Worm (Caenorhabditis elegans) whole organism, L1 larva: ENCODE results near the gene F12A10.9.
A peak's percentile ranks its signal among the peaks of the same experiment; 100 is the strongest.

Experiments used
- C16A3.4 ChIP-seq: fragments of 150-350 bp; optimal IDR thresholded peaks from 2 replicates; lab custom pipeline; 2014; ENCODE audit warnings: missing biosample characterization, missing genetic modification characterization
- C34B4.2 ChIP-seq: sonication (generic microtip); optimal IDR thresholded peaks from 2 replicates; lab custom pipeline; 2017; ENCODE audit warnings: mild to moderate bottlenecking, missing genetic modification characterization, missing compliant biosample characterization
- F16B12.6 ChIP-seq: fragments of 150-350 bp; optimal IDR thresholded peaks from 2 replicates; lab custom pipeline; 2014; ENCODE audit warnings: missing biosample characterization, missing genetic modification characterization
- alr-1 ChIP-seq: fragments of 200-800 bp; sonication (Bioruptor generic); optimal IDR thresholded peaks from 2 replicates; lab custom pipeline; 2018; ENCODE audit warnings: borderline replicate concordance, mild to moderate bottlenecking, missing genetic modification characterization, missing compliant biosample characterization
- ceh-8 ChIP-seq: fragments of 200-800 bp; sonication (Bioruptor generic); optimal IDR thresholded peaks from 2 replicates; lab custom pipeline; 2018; ENCODE audit warnings: mild to moderate bottlenecking, missing genetic modification characterization, moderate library complexity, missing compliant biosample characterization
- ceh-90 ChIP-seq: sonication (generic microtip); optimal IDR thresholded peaks from 2 replicates; lab custom pipeline; 2016; ENCODE audit warnings: missing genetic modification characterization, missing compliant biosample characterization
- dpl-1 ChIP-seq, 3 experiments: fragments of 150-350 bp in 2 of 3; sonication (generic microtip) in 1 of 3; optimal IDR thresholded peaks; 2 replicates each; lab custom pipeline; 2014 to 2017; ENCODE audit warnings: missing biosample characterization in 3 of 3, missing genetic modification characterization in 3 of 3, missing genetic modification reagents in 3 of 3
- dsc-1 ChIP-seq: sonication (generic microtip); optimal IDR thresholded peaks from 2 replicates; lab custom pipeline; 2016; ENCODE audit warnings: mild to moderate bottlenecking, missing genetic modification characterization, missing compliant biosample characterization
- efl-1 ChIP-seq, 4 experiments: fragments of 150-350 bp; optimal IDR thresholded peaks in 3 of 4; peaks in 1 of 4; 1 replicate in 1 of 4; 2 replicates in 3 of 4; lab custom pipeline; 2014; ENCODE audit warnings: missing biosample characterization in 2 of 4, missing genetic modification characterization in 2 of 4, missing genetic modification reagents in 2 of 4
- elt-2 ChIP-seq: sonication (generic microtip); optimal IDR thresholded peaks from 2 replicates; lab custom pipeline; 2016; ENCODE audit warnings: missing genetic modification characterization, mild to moderate bottlenecking, inconsistent platforms, missing compliant biosample characterization, missing genetic modification reagents
- fkh-8 ChIP-seq: sonication (generic microtip); optimal IDR thresholded peaks from 2 replicates; lab custom pipeline; 2016; ENCODE audit warnings: mild to moderate bottlenecking, missing genetic modification characterization, missing compliant biosample characterization
- grh-1 ChIP-seq: fragments of 200-800 bp; sonication (Bioruptor generic); IDR thresholded peaks from 2 replicates; pipeline ENCODE4 v1.3.6; 2022; ENCODE audit warnings: missing genetic modification reagents, missing genetic modification characterization, missing compliant biosample characterization
- jun-1 ChIP-seq: fragments of 150-350 bp; optimal IDR thresholded peaks from 2 replicates; lab custom pipeline; 2014; ENCODE audit warnings: missing biosample characterization, missing genetic modification reagents, missing genetic modification characterization
- lin-14 ChIP-seq: fragments of 200-800 bp; sonication (Bioruptor generic); optimal IDR thresholded peaks from 2 replicates; lab custom pipeline; 2018; ENCODE audit warnings: mild to moderate bottlenecking, missing genetic modification characterization, moderate library complexity, missing compliant biosample characterization
- lin-35 ChIP-seq, 2 experiments: fragments of 150-350 bp; optimal IDR thresholded peaks; 2 replicates each; lab custom pipeline; 2014; ENCODE audit warnings: missing biosample characterization in 2 of 2, missing genetic modification characterization in 2 of 2, missing genetic modification reagents in 2 of 2
- nhr-20 ChIP-seq: sonication (generic microtip); optimal IDR thresholded peaks from 2 replicates; lab custom pipeline; 2016; ENCODE audit warnings: mild to moderate bottlenecking, missing genetic modification characterization, missing compliant biosample characterization
- nhr-237 ChIP-seq: fragments of 150-350 bp; optimal IDR thresholded peaks from 2 replicates; lab custom pipeline; 2014; ENCODE audit warnings: missing biosample characterization, missing genetic modification characterization
- nhr-28 ChIP-seq: fragments of 150-350 bp; optimal IDR thresholded peaks from 2 replicates; lab custom pipeline; 2014; ENCODE audit warnings: missing biosample characterization, missing genetic modification characterization
- nhr-47 ChIP-seq: sonication (generic microtip); optimal IDR thresholded peaks from 2 replicates; lab custom pipeline; 2016; ENCODE audit warnings: mild to moderate bottlenecking, missing genetic modification characterization, moderate library complexity, missing compliant biosample characterization
- nhr-84 ChIP-seq: sonication (generic microtip); optimal IDR thresholded peaks from 2 replicates; lab custom pipeline; 2017; ENCODE audit warnings: missing biosample characterization, missing genetic modification characterization
- pag-3 ChIP-seq: sonication (generic microtip); optimal IDR thresholded peaks from 2 replicates; lab custom pipeline; 2017; ENCODE audit warnings: missing genetic modification characterization, mild to moderate bottlenecking, missing compliant biosample characterization, antibody characterized with exemption, borderline replicate concordance; ENCODE audit not compliant: insufficient read depth
- pax-3 ChIP-seq: fragments of 200-800 bp; sonication (Bioruptor generic); optimal IDR thresholded peaks from 2 replicates; lab custom pipeline; 2018; ENCODE audit warnings: mild to moderate bottlenecking, missing genetic modification characterization, moderate library complexity, missing compliant biosample characterization
- pqm-1 ChIP-seq: sonication (generic microtip); optimal IDR thresholded peaks from 3 replicates; lab custom pipeline; 2017; ENCODE audit warnings: missing biosample characterization, missing genetic modification characterization
- snpc-4 ChIP-seq: fragments of 150-350 bp; optimal IDR thresholded peaks from 2 replicates; lab custom pipeline; 2014; ENCODE audit warnings: missing biosample characterization, missing genetic modification characterization
- sptf-1 ChIP-seq: fragments of 150-350 bp; optimal IDR thresholded peaks from 2 replicates; lab custom pipeline; 2014; ENCODE audit warnings: missing biosample characterization, missing genetic modification characterization
- sup-37 ChIP-seq: fragments of 200-800 bp; sonication (Bioruptor generic); optimal IDR thresholded peaks from 2 replicates; lab custom pipeline; 2018; ENCODE audit warnings: mild to moderate bottlenecking, missing genetic modification characterization, missing compliant biosample characterization
- tlp-1 ChIP-seq: fragments of 150-350 bp; optimal IDR thresholded peaks from 2 replicates; lab custom pipeline; 2014; ENCODE audit warnings: missing biosample characterization, missing genetic modification characterization
- unc-130 ChIP-seq: fragments of 150-350 bp; optimal IDR thresholded peaks from 2 replicates; lab custom pipeline; 2017; ENCODE audit warnings: missing biosample characterization, missing genetic modification characterization, inconsistent platforms
- unc-30 ChIP-seq: sonication (generic microtip); optimal IDR thresholded peaks from 2 replicates; lab custom pipeline; 2017; ENCODE audit warnings: missing biosample characterization, missing genetic modification characterization

The F12A10.9 gene

DNA sequence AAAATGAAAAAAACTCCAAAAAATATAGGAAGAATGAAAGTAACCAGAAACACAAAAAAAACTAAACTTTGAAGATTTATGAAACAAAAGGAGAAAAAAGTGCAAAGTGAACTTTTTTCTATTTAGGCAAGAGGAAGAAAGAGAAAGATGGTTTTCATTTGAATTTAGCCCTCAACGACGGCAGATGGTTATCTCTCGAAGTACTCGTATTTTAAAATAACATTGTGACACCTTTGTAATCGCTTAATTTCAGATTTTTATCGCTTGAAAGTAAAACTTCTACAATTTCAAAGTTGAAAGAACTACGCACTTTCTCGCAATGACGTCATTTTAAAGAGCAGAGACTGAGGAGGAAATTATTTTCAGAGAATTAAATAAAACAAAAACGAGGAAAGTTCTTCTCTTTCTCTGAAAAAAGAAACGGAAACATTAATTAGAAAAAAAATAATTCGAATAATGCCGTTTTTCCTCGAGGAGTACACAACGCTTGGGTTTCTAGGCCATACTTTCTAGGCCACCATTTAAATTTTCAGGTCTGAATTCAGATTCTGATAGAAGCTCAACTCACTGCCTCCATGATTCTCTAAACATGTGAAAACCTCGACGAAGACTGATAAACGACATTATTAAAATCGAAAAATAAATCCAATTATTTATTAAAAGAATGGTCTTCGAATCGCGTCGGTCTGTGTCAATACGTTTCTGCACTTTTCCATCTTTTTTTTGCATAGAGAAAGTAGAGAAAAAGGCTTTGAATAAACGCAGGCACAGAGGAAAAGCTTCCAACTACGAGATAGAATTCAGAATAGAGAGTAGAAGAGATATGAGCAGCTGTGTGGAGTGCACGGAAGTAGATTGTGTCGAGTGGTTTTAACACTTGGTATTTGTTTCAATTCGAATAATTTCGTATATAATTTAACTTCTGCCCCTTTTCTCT lies 13.2 kb downstream of the F12A10.9 start (continued):
- TF ChIP-seq pag-3 (tag; lab: Kevin White, UChicago) (no peak), fkh-8 (tag; lab: Kevin White, UChicago) (peak; percentile 39), grh-1 (no peak), dsc-1 (tag; lab: Kevin White, UChicago) (peak; percentile 55), jun-1 (no peak)

DNA sequence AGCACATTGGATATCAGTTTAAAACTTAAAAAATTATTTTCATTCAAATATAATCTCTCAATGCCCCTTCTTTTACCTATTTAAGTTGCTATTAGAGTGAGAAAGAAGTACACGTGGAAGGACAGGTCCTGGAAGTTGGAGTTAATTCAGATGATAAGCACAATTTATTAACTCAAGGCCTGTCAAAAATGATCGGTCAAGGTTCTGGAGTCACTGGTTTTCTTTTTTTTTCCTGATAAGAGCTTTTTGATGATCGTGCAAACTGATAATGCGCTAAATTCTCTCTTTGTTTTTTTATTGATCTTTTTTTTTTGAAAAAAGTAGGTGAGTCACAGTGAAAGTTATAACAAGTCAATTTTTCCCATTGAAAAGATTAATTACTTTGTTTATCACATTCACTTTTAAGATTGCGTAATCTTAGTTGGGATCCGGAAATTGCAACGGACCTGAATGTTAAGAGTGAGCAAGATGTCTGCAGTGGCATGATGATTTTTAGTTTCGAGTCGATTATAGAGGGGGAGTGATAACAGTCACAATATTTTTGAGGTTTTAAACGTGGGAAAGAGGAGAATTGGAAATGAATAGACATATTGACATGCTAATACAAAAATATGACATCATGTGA lies 14.1 kb downstream of the F12A10.9 start:
- TF ChIP-seq efl-1 (optimal IDR thresholded peaks at IDR 0.05; lab: Kevin White, UChicago): no peak
- TF ChIP-seq efl-1 (GFP tag; optimal IDR thresholded peaks at IDR 0.05 in 1 of 2; lab: Kevin White, UChicago): peak in 1 of 2 experiments; percentile 74
- no peak for TF ChIP-seq sup-37
- no peak for TF ChIP-seq sptf-1
- peak; percentile 99 for TF ChIP-seq elt-2 (tag; lab: Kevin White, UChicago)
- peak; percentile 19 for TF ChIP-seq pqm-1 (tag; lab: Kevin White, UChicago)
- peak in 1 of 2 experiments; percentile 35 for TF ChIP-seq lin-35 (GFP tag; optimal IDR thresholded peaks at IDR 0.05; lab: Kevin White, UChicago)
- TF ChIP-seq F16B12.6 (tag; lab: Kevin White, UChicago): no peak

DNA sequence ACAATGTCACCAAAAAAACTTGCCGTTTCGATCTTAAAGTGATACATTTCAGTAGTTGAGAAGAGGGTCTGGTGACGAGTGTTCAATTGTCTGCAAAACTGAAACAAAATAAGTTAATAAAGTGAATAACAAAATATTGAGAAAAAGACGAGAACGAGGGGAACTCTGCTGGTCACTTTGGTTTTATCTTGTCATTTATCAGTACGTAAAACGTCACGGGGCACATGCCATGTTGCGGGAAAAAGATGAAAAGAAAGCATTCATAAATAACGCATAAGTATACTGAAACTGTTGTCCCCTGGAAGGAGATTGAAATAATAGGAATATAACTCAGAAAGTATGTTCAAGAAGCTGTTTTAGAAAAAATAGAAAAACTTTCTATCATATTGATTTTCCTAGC lies 16.4 kb downstream of the F12A10.9 start, which contains the start of gene sahd-1:
sahd-1 (minus strand) TSS at position 100 of the 400 bp plus-strand sequence.
- TF ChIP-seq C34B4.2 (no peak), alr-1 (tag; lab: Kevin White, UChicago) (no peak), unc-130 (tag; lab: Kevin White, UChicago) (no peak), nhr-84 (tag; lab: Kevin White, UChicago) (no peak), elt-2 (tag; lab: Kevin White, UChicago) (peak; percentile 53), lin-14 (no peak), nhr-20 (tag; lab: Kevin White, UChicago) (no peak), nhr-47 (no peak)

DNA sequence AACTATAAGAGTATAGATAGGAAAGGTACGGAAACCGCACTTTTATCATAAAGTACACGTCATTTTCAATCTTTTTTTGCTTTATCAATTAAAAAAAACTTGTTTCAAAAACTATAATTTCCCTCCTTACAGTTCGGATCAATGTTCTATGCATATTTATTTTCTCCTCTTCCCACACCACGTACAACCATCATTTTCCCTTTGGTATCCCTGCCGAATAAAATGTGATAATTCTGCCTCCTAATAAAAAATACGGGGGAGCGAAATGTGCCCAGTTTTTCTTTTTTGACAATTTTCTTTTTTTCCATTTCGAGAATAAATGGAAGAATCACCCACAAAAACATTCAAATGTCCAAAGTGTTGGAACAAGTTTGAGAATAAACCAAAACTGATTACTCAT lies 17.1 kb downstream of the F12A10.9 start, which contains the start of gene ZK177.3:
ZK177.3 (plus strand) TSS at position 301 of the 400 bp plus-strand sequence.
- TF ChIP-seq elt-2 (tag; lab: Kevin White, UChicago) (peak; percentile 34), efl-1 (optimal IDR thresholded peaks at IDR 0.05; lab: Kevin White, UChicago) (no peak), efl-1 (GFP tag; optimal IDR thresholded peaks at IDR 0.05 in 1 of 2; lab: Kevin White, UChicago) (peak in 1 of 2 experiments; percentile 47), ceh-90 (tag; lab: Kevin White, UChicago) (no peak), snpc-4 (tag; lab: Kevin White, UChicago) (no peak), nhr-28 (tag; lab: Kevin White, UChicago) (no peak)

DNA sequence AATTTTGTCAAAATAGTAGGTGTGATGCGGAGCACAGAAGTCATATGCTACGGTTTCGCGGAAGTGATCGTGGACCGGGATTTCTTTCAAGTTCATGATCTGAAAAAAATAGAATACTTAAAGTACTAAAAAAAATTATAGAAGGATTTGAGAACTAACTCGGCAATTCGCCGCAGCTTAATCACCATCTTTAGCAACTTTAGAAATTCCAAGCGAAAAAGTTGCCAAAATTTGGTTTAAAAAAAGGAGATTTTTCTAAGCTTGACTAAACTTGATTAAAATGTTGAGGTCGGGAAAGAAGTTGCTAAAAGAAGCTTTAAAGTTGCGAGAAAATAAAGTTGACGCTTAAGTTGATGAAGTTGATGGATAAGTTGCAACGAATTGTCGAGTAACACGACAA lies 19.2 kb downstream of the F12A10.9 start, which contains the start of gene ZK177.9:
ZK177.9 (minus strand) TSS at position 101 of the 400 bp plus-strand sequence.
- TF ChIP-seq unc-30 (no peak), C34B4.2 (no peak), nhr-237 (tag; lab: Kevin White, UChicago) (no peak), C16A3.4 (tag; lab: Kevin White, UChicago) (no peak), pax-3 (tag; lab: Kevin White, UChicago) (no peak), tlp-1 (tag; lab: Kevin White, UChicago) (no peak), fkh-8 (tag; lab: Kevin White, UChicago) (no peak), ceh-8 (no peak), dpl-1 (GFP tag; optimal IDR thresholded peaks at IDR 0.05; lab: Kevin White, UChicago) (no peak)
